Fruit fly (Drosophila melanogaster) whole organism, embryonic: ENCODE results near the gene CG12017.

Experiments
- Abd-B ChIP-seq: fragments of 200-800 bp; sonication (Bioruptor generic); optimal IDR thresholded peaks from 2 replicates; lab custom pipeline; 2018; ENCODE audit warnings: missing biosample characterization, mild to moderate bottlenecking, missing genetic modification characterization, moderate library complexity
- Atf6 ChIP-seq: fragments of 200-800 bp; sonication (Bioruptor generic); IDR thresholded peaks from 2 replicates; pipeline ENCODE4 v1.3.6; 2022; ENCODE audit warnings: missing biosample characterization, missing genetic modification characterization
- B-H1 ChIP-seq: fragments of 200-800 bp; sonication (Bioruptor generic); IDR thresholded peaks from 3 replicates; pipeline ENCODE4 v1.3.6; 2022; ENCODE audit warnings: missing biosample characterization, missing genetic modification characterization
- CG1024 ChIP-seq: fragments of 200-800 bp; sonication (Bioruptor generic); IDR thresholded peaks from 2 replicates; pipeline ENCODE4 v1.3.6; 2022; ENCODE audit warnings: missing biosample characterization, missing genetic modification characterization
- CG10274 ChIP-seq: fragments of 200-800 bp; sonication (Bioruptor generic); optimal IDR thresholded peaks from 3 replicates; lab custom pipeline; 2017; ENCODE audit warnings: missing biosample characterization, mild to moderate bottlenecking, missing genetic modification characterization
- CG11085 ChIP-seq: fragments of 200-800 bp; sonication (Bioruptor generic); IDR thresholded peaks from 2 replicates; pipeline ENCODE4 v1.3.6; 2022; ENCODE audit warnings: missing biosample characterization, missing genetic modification characterization
- CG11247 ChIP-seq: fragments of 200-800 bp; sonication (Bioruptor generic); IDR thresholded peaks from 2 replicates; pipeline ENCODE4 v1.3.6; 2022; ENCODE audit warnings: missing biosample characterization, missing genetic modification characterization
- CG13624 ChIP-seq: fragments of 200-800 bp; sonication (Bioruptor generic); optimal IDR thresholded peaks from 2 replicates; lab custom pipeline; 2016; ENCODE audit warnings: missing biosample characterization, missing genetic modification characterization
- CG14441 ChIP-seq: fragments of 200-800 bp; sonication (Bioruptor generic); IDR thresholded peaks from 2 replicates; pipeline ENCODE4 v1.3.6; 2022; ENCODE audit warnings: missing biosample characterization, missing genetic modification characterization
- CG15479 ChIP-seq: fragments of 200-800 bp; sonication (Bioruptor generic); optimal IDR thresholded peaks from 3 replicates; lab custom pipeline; 2019; ENCODE audit warnings: missing biosample characterization, mild to moderate bottlenecking, missing genetic modification characterization, moderate library complexity
- CG17186 ChIP-seq: fragments of 200-800 bp; sonication (Bioruptor generic); optimal IDR thresholded peaks from 3 replicates; lab custom pipeline; 2017; ENCODE audit warnings: missing biosample characterization, missing genetic modification reagents, missing genetic modification characterization
- CG2678 ChIP-seq: fragments of 200-800 bp; sonication (Bioruptor generic); optimal IDR thresholded peaks from 3 replicates; lab custom pipeline; 2019; ENCODE audit warnings: missing biosample characterization, mild to moderate bottlenecking, missing genetic modification characterization, moderate library complexity
- CG2889 ChIP-seq: fragments of 200-800 bp; sonication (Bioruptor generic); IDR thresholded peaks from 3 replicates; pipeline ENCODE4 v1.3.6; 2022; ENCODE audit warnings: missing biosample characterization, missing genetic modification characterization
- CG31224 ChIP-seq: fragments of 200-800 bp; sonication (Bioruptor generic); IDR thresholded peaks from 2 replicates; pipeline ENCODE4 v1.3.6; 2022; ENCODE audit warnings: missing biosample characterization, missing genetic modification characterization
- CG32532 ChIP-seq: fragments of 200-800 bp; sonication (Bioruptor generic); IDR thresholded peaks from 2 replicates; pipeline ENCODE4 v1.3.6; 2022; ENCODE audit warnings: missing biosample characterization, missing genetic modification characterization
- CG3281 ChIP-seq: fragments of 200-800 bp; sonication (Bioruptor generic); optimal IDR thresholded peaks from 3 replicates; lab custom pipeline; 2017; ENCODE audit warnings: missing biosample characterization, mild to moderate bottlenecking, missing genetic modification characterization
- CG34376 ChIP-seq: fragments of 200-800 bp; sonication (Bioruptor generic); optimal IDR thresholded peaks from 2 replicates; lab custom pipeline; 2018; ENCODE audit warnings: missing biosample characterization, mild to moderate bottlenecking, missing genetic modification characterization
- CG3726 ChIP-seq: fragments of 200-800 bp; sonication (Bioruptor generic); IDR thresholded peaks from 3 replicates; pipeline ENCODE4, ENCODE4 v1.3.6; 2022; ENCODE audit warnings: missing biosample characterization, missing genetic modification characterization
- CG4282 ChIP-seq: fragments of 200-800 bp; sonication (Bioruptor generic); optimal IDR thresholded peaks from 2 replicates; lab custom pipeline; 2016; ENCODE audit warnings: missing biosample characterization, missing genetic modification characterization
- CG6813 ChIP-seq: fragments of 200-800 bp; sonication (Bioruptor generic); optimal IDR thresholded peaks from 2 replicates; lab custom pipeline; 2017; ENCODE audit warnings: missing biosample characterization, missing genetic modification characterization, mild to moderate bottlenecking, moderate library complexity, missing genetic modification reagents
- CG7271 ChIP-seq: fragments of 200-800 bp; sonication (Bioruptor generic); optimal IDR thresholded peaks from 2 replicates; lab custom pipeline; 2018; ENCODE audit warnings: missing biosample characterization, mild to moderate bottlenecking, missing genetic modification characterization, moderate library complexity
- CG7987 ChIP-seq: fragments of 200-800 bp; sonication (Bioruptor generic); optimal IDR thresholded peaks from 2 replicates; lab custom pipeline; 2018; ENCODE audit warnings: missing biosample characterization, mild to moderate bottlenecking, missing genetic modification characterization, moderate library complexity
- CG8924 ChIP-seq: fragments of 200-800 bp; optimal IDR thresholded peaks from 3 replicates; lab custom pipeline; 2019; ENCODE audit warnings: missing biosample characterization, mild to moderate bottlenecking, missing genetic modification characterization, moderate library complexity
- Dip3 ChIP-seq: fragments of 200-800 bp; sonication (Bioruptor generic); optimal IDR thresholded peaks from 3 replicates; lab custom pipeline; 2016; ENCODE audit warnings: missing biosample characterization, missing genetic modification characterization
- Doc2 ChIP-seq: fragments of 200-800 bp; sonication (Bioruptor generic); IDR thresholded peaks from 2 replicates; pipeline ENCODE4 v1.3.6; 2022; ENCODE audit warnings: missing biosample characterization, missing genetic modification characterization
- Fer2 ChIP-seq: fragments of 200-800 bp; sonication (Bioruptor generic); optimal IDR thresholded peaks from 2 replicates; lab custom pipeline; 2018; ENCODE audit warnings: missing biosample characterization, mild to moderate bottlenecking, missing genetic modification characterization, moderate library complexity
- GATAe ChIP-seq: fragments of 200-800 bp; sonication (Bioruptor generic); conservative IDR thresholded peaks from 2 replicates; pipeline ENCODE4 v1.3.6; 2022; ENCODE audit warnings: missing biosample characterization, missing genetic modification characterization
- Gug ChIP-seq: fragments of 200-800 bp; sonication (Bioruptor generic); IDR thresholded peaks from 4 replicates; pipeline ENCODE4 v1.3.6; 2022; ENCODE audit warnings: missing biosample characterization, missing genetic modification characterization
- HLH4C ChIP-seq: fragments of 200-800 bp; sonication (Bioruptor generic); IDR thresholded peaks from 3 replicates; pipeline ENCODE4 v1.3.6; 2022; ENCODE audit warnings: missing biosample characterization, missing genetic modification characterization; ENCODE audit not compliant: partially characterized antibody
- HmgZ ChIP-seq: fragments of 200-800 bp; sonication (Bioruptor generic); optimal IDR thresholded peaks from 2 replicates; lab custom pipeline; 2018; ENCODE audit warnings: missing biosample characterization, mild to moderate bottlenecking, missing genetic modification characterization
- Lpt ChIP-seq: fragments of >200 bp; optimal IDR thresholded peaks from 2 replicates; lab custom pipeline; 2018; ENCODE audit warnings: missing biosample characterization, missing genetic modification characterization
- MTF-1 ChIP-seq: fragments of 200-800 bp; sonication (Bioruptor generic); optimal IDR thresholded peaks from 2 replicates; lab custom pipeline; 2018; ENCODE audit warnings: missing biosample characterization, mild to moderate bottlenecking, missing genetic modification characterization, borderline replicate concordance
- Max ChIP-seq: fragments of 200-800 bp; sonication (Bioruptor generic); optimal IDR thresholded peaks from 2 replicates; lab custom pipeline; 2016; ENCODE audit warnings: missing biosample characterization, mild to moderate bottlenecking, missing genetic modification characterization
- Nf-YA ChIP-seq: fragments of 200-800 bp; sonication (Bioruptor generic); IDR thresholded peaks from 2 replicates; pipeline ENCODE4 v1.3.6; 2022; ENCODE audit warnings: missing biosample characterization, missing genetic modification characterization
- Ravus ChIP-seq: fragments of 200-800 bp; sonication (Bioruptor generic); IDR thresholded peaks from 2 replicates; pipeline ENCODE4 v1.3.6; 2022; ENCODE audit warnings: missing biosample characterization, missing genetic modification characterization
- Side ChIP-seq: fragments of 200-800 bp; sonication (Bioruptor generic); optimal IDR thresholded peaks from 2 replicates; lab custom pipeline; 2016; ENCODE audit warnings: missing biosample characterization, missing genetic modification characterization
- Sox100B ChIP-seq: fragments of 200-800 bp; sonication (Bioruptor generic); optimal IDR thresholded peaks from 3 replicates; lab custom pipeline; 2018; ENCODE audit warnings: missing biosample characterization, mild to moderate bottlenecking, missing genetic modification characterization
- Sox102F ChIP-seq: fragments of 200-800 bp; sonication (Bioruptor generic); optimal IDR thresholded peaks from 2 replicates; lab custom pipeline; 2018; ENCODE audit warnings: missing biosample characterization, mild to moderate bottlenecking, missing genetic modification characterization, moderate library complexity
- ab ChIP-seq: fragments of 200-800 bp; sonication (Bioruptor generic); optimal IDR thresholded peaks from 2 replicates; lab custom pipeline; 2016; ENCODE audit warnings: missing biosample characterization, missing genetic modification characterization
- chm ChIP-seq: fragments of 200-800 bp; sonication (Bioruptor generic); IDR thresholded peaks from 2 replicates; pipeline ENCODE4 v1.3.6; 2022; ENCODE audit warnings: missing biosample characterization, missing genetic modification characterization
- corto ChIP-seq: fragments of 200-800 bp; sonication (Bioruptor generic); optimal IDR thresholded peaks from 2 replicates; lab custom pipeline; 2016; ENCODE audit warnings: missing biosample characterization, mild to moderate bottlenecking, missing genetic modification characterization, moderate library complexity
- cwo ChIP-seq: fragments of 200-800 bp; sonication (Bioruptor generic); optimal IDR thresholded peaks from 3 replicates; lab custom pipeline; 2017; ENCODE audit warnings: missing biosample characterization, missing genetic modification characterization, mild to moderate bottlenecking, moderate library complexity, missing genetic modification reagents
- exex ChIP-seq: fragments of 200-800 bp; sonication (Bioruptor generic); optimal IDR thresholded peaks from 4 replicates; lab custom pipeline; 2018; ENCODE audit warnings: missing biosample characterization, mild to moderate bottlenecking, missing genetic modification characterization, moderate library complexity
- hbn ChIP-seq: fragments of 200-800 bp; sonication (Bioruptor generic); IDR thresholded peaks from 2 replicates; pipeline ENCODE4 v1.3.6; 2022; ENCODE audit warnings: missing biosample characterization, missing genetic modification characterization; ENCODE audit not compliant: partially characterized antibody
- ind ChIP-seq: fragments of 200-800 bp; sonication (Bioruptor generic); optimal IDR thresholded peaks from 3 replicates; lab custom pipeline; 2016; ENCODE audit warnings: missing biosample characterization, missing genetic modification characterization
- inv ChIP-seq: fragments of 200-800 bp; sonication (Bioruptor generic); IDR thresholded peaks from 2 replicates; pipeline ENCODE4 v1.3.6; 2022; ENCODE audit warnings: missing biosample characterization, missing genetic modification characterization; ENCODE audit not compliant: partially characterized antibody
- lab ChIP-seq: fragments of 200-800 bp; sonication (Bioruptor generic); optimal IDR thresholded peaks from 3 replicates; lab custom pipeline; 2017; ENCODE audit warnings: missing biosample characterization, missing genetic modification characterization, mild to moderate bottlenecking, moderate library complexity, missing genetic modification reagents
- maf-S ChIP-seq: fragments of 200-800 bp; sonication (Bioruptor generic); optimal IDR thresholded peaks from 2 replicates; lab custom pipeline; 2016; ENCODE audit warnings: missing biosample characterization, missing genetic modification characterization
- mam ChIP-seq: fragments of 200-800 bp; sonication (Bioruptor generic); optimal IDR thresholded peaks from 3 replicates; lab custom pipeline; 2016; ENCODE audit warnings: missing biosample characterization, missing genetic modification characterization
- nmo ChIP-seq: fragments of 200-800 bp; sonication (Bioruptor generic); optimal IDR thresholded peaks from 2 replicates; lab custom pipeline; 2018; ENCODE audit warnings: missing biosample characterization, mild to moderate bottlenecking, missing genetic modification characterization, moderate library complexity
- vnd ChIP-seq: fragments of 200-800 bp; sonication (Bioruptor generic); IDR thresholded peaks from 3 replicates; pipeline ENCODE4 v1.3.6; 2022; ENCODE audit warnings: missing biosample characterization, missing genetic modification characterization; ENCODE audit not compliant: partially characterized antibody

The CG12017 gene

dm6 chr3L:3305430-3305829 is 25.4 kb downstream of the CG12017 start (continued):
- TF ChIP-seq Atf6 (GFP tag; lab: Robert Waterston, UW) (peak; percentile 24; the same call in 1 of the 2 replicates), CG7987 (GFP tag; lab: Kevin White, UChicago) (peak; percentile 67), Fer2 (tag; lab: Kevin White, UChicago) (no peak), MTF-1 (GFP tag; lab: Kevin White, UChicago) (no peak), CG4282 (no peak), Abd-B (no peak), exex (tag; lab: Kevin White, UChicago) (no peak), CG8924 (tag; lab: Kevin White, UChicago) (peak; percentile 5), HmgZ (tag; lab: Kevin White, UChicago) (peak; percentile 28), CG7271 (tag; lab: Kevin White, UChicago) (no peak), Sox102F (GFP tag; lab: Kevin White, UChicago) (peak; percentile 23), CG2678 (tag; lab: Kevin White, UChicago) (peak; percentile 60), cwo (no peak), hbn (GFP tag; lab: Robert Waterston, UW) (no peak), Nf-YA (GFP tag; lab: Robert Waterston, UW) (no peak), Doc2 (no peak), Dip3 (GFP tag; lab: Kevin White, UChicago) (no peak), Side (GFP tag; lab: Kevin White, UChicago) (peak; percentile 29), lab (peak; percentile 77), maf-S (no peak), B-H1 (GFP tag; lab: Robert Waterston, UW) (no peak), Ravus (GFP tag; lab: Robert Waterston, UW) (no peak), CG11247 (GFP tag; lab: Robert Waterston, UW) (no peak), Lpt (no peak), corto (no peak), Gug (GFP tag; lab: Robert Waterston, UW) (no peak)

DNA sequence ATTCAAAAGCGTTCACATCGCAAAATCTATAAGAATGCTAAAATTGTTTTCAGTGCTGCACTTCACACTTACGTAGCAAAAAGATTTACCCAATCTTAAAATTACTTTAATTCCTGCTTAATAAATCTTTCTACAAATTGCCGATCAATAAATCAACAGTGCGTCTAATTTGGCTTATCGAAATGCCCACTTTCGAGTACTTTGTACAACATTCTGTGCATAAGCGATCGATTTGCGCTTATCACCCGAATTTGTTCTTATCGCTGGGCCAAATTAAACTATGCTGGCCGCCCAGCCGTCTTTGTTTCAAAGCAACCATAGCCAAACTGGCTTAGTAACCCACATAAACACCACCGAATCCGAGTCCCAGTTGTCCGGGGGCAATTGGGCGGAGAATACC is 26.5 kb downstream of the CG12017 start:
- no peak for TF ChIP-seq MTF-1 (GFP tag; lab: Kevin White, UChicago)
- no peak for TF ChIP-seq HLH4C (GFP tag; lab: Robert Waterston, UW)
- TF ChIP-seq CG6813 (GFP tag; lab: Kevin White, UChicago), result peak; percentile 1
- TF ChIP-seq Max (GFP tag; lab: Kevin White, UChicago), result no peak
- TF ChIP-seq CG11085 (GFP tag; lab: Robert Waterston, UW), result no peak
- TF ChIP-seq CG17186 (GFP tag; lab: Kevin White, UChicago), result no peak
- peak; percentile 58; the same call in 1 of the 2 replicates for TF ChIP-seq CG31224
- 0 out of 2 replicates have a peak, but pooled peaks have one; percentile 18 for TF ChIP-seq chm (GFP tag; lab: Robert Waterston, UW)
- no peak for TF ChIP-seq inv (GFP tag; lab: Robert Waterston, UW)
- TF ChIP-seq CG32532, result no peak
- TF ChIP-seq CG14441 (GFP tag; lab: Robert Waterston, UW), result no peak
- no peak for TF ChIP-seq CG13624
- no peak for TF ChIP-seq CG10274 (GFP tag; lab: Kevin White, UChicago)
- peak; percentile 17 for TF ChIP-seq CG15479 (GFP tag; lab: Kevin White, UChicago)
- no peak for TF ChIP-seq Sox100B (GFP tag; lab: Kevin White, UChicago)
- no peak for TF ChIP-seq cwo
- no peak for TF ChIP-seq ind (GFP tag; lab: Kevin White, UChicago)
- TF ChIP-seq nmo (GFP tag; lab: Kevin White, UChicago), result no peak
- peak; percentile 93 for TF ChIP-seq CG34376 (GFP tag; lab: Kevin White, UChicago)
- no peak for TF ChIP-seq GATAe (GFP tag; lab: Robert Waterston, UW)
- no peak for TF ChIP-seq Atf6 (GFP tag; lab: Robert Waterston, UW)
- no peak for TF ChIP-seq CG2889 (GFP tag; lab: Robert Waterston, UW)
- no peak for TF ChIP-seq ab (GFP tag; lab: Kevin White, UChicago)
- no peak for TF ChIP-seq CG3281 (GFP tag; lab: Kevin White, UChicago)
- no peak for TF ChIP-seq mam (GFP tag; lab: Kevin White, UChicago)
- TF ChIP-seq CG3726 (GFP tag; lab: Robert Waterston, UW), result no peak
- 0 out of 3 replicates have a peak, but pooled peaks have one; percentile 40 for TF ChIP-seq vnd
- TF ChIP-seq CG1024 (GFP tag; lab: Robert Waterston, UW), result no peak
